Worm (Caenorhabditis elegans) whole organism, L3 larva: ENCODE measurements around the gene F43E12.1.

Experiments used
- ZK546.5 ChIP-seq: sonication (generic microtip); optimal IDR thresholded peaks from 2 replicates; lab custom pipeline; 2017; ENCODE audit warnings: missing biosample characterization, missing genetic modification characterization
- ama-1 ChIP-seq: fragments of 150-350 bp; optimal IDR thresholded peaks from 2 replicates; lab custom pipeline; 2018
- ceh-9 ChIP-seq: sonication (generic microtip); optimal IDR thresholded peaks from 2 replicates; lab custom pipeline; 2018; ENCODE audit warnings: missing biosample characterization, missing genetic modification characterization
- elt-3 ChIP-seq, 3 experiments: fragments of 150-350 bp in 1 of 3; sonication (generic microtip) in 2 of 3; optimal IDR thresholded peaks; 2 replicates in 2 of 3; 4 replicates in 1 of 3; lab custom pipeline; 2014 to 2017; ENCODE audit warnings: missing biosample characterization in 3 of 3, missing genetic modification characterization in 3 of 3
- eor-1 ChIP-seq, 2 experiments: fragments of 150-350 bp; optimal IDR thresholded peaks; 2 replicates each; lab custom pipeline; 2014 to 2018; ENCODE audit warnings: missing biosample characterization in 2 of 2, missing genetic modification characterization in 2 of 2
- fkh-10 ChIP-seq: sonication (generic microtip); optimal IDR thresholded peaks from 2 replicates; lab custom pipeline; 2017; ENCODE audit warnings: missing biosample characterization, missing genetic modification reagents, missing genetic modification characterization
- jun-1 ChIP-seq: fragments of 150-350 bp; optimal IDR thresholded peaks from 2 replicates; lab custom pipeline; 2014; ENCODE audit warnings: missing biosample characterization, missing genetic modification reagents, missing genetic modification characterization
- mdl-1 ChIP-seq: fragments of 150-350 bp; optimal IDR thresholded peaks from 2 replicates; lab custom pipeline; 2014; ENCODE audit warnings: missing biosample characterization, missing genetic modification characterization
- pha-4 ChIP-seq: fragments of 150-350 bp; optimal IDR thresholded peaks from 2 replicates; lab custom pipeline; 2014; ENCODE audit warnings: missing biosample characterization, missing genetic modification reagents, missing genetic modification characterization
- skn-1 ChIP-seq: fragments of 150-350 bp; optimal IDR thresholded peaks from 2 replicates; lab custom pipeline; 2014; ENCODE audit warnings: missing biosample characterization, missing genetic modification characterization

ce11 chrX:7220209-7220608, 42.8 kb downstream of the F43E12.1 start:
- no peak for TF ChIP-seq ZK546.5 (tag; lab: Kevin White, UChicago)
- TF ChIP-seq pha-4, result no peak
- TF ChIP-seq fkh-10 (GFP tag; lab: Kevin White, UChicago), result no peak
- no peak for TF ChIP-seq mdl-1 (tag; lab: Kevin White, UChicago)
- no peak for TF ChIP-seq jun-1 (tag; lab: Kevin White, UChicago)
- TF ChIP-seq ceh-9 (tag; lab: Kevin White, UChicago), result no peak
- no peak for TF ChIP-seq eor-1 (tag; optimal IDR thresholded peaks at IDR 0.05; lab: Kevin White, UChicago)
- TF ChIP-seq skn-1, result no peak
- no peak for TF ChIP-seq elt-3 (tag; optimal IDR thresholded peaks at IDR 0.05; lab: Kevin White, UChicago)
- TF ChIP-seq ama-1, result no peak
